Comparison of ENCODE assay signal across 3 worm cellular contexts in genomic region chrII:12343710-12344109, ce11.
TF ChIP-seq lines count a peak whose summit lies in the region.

No protein-coding gene starts in this region.

TF ChIP-seq in whole organism, early embryonic, 17 proteins besides CTCF, POLR2A, EP300 and RAD21:
- peak; percentile 77 for TF ChIP-seq ceh-36 (tag; optimal IDR thresholded peaks at IDR 0.05; lab: Kevin White, UChicago)
- TF ChIP-seq ama-1 (optimal IDR thresholded peaks at IDR 0.05; lab: Kevin White, UChicago) = no peak

TF ChIP-seq in whole organism, late embryonic, 69 proteins besides CTCF, POLR2A, EP300 and RAD21:
- TF ChIP-seq K02D7.2 (tag; optimal IDR thresholded peaks at IDR 0.05; lab: Kevin White, UChicago) = no peak
- peak; percentile 65 for TF ChIP-seq dve-1 (tag; optimal IDR thresholded peaks at IDR 0.05; lab: Kevin White, UChicago)
- TF ChIP-seq sdc-2 (tag; optimal IDR thresholded peaks at IDR 0.05; lab: Kevin White, UChicago) = no peak
- no peak for TF ChIP-seq ceh-6 (GFP tag; optimal IDR thresholded peaks at IDR 0.05; lab: Kevin White, UChicago)
- no peak for TF ChIP-seq C08G9.2 (tag; optimal IDR thresholded peaks at IDR 0.05; lab: Kevin White, UChicago)

TF ChIP-seq in whole organism, mixed stage, embryonic, 35 proteins besides CTCF, POLR2A, EP300 and RAD21:
- TF ChIP-seq ham-2 (GFP tag; optimal IDR thresholded peaks at IDR 0.05; lab: Kevin White, UChicago) (peak; percentile 30), sptf-1 (tag; optimal IDR thresholded peaks at IDR 0.05; lab: Kevin White, UChicago) (no peak)
TF ChIP-seq in whole organism, mixed stage, embryonic: peak in this region for 1.
